Worm (Caenorhabditis elegans) whole organism, late embryonic: Measurements from ENCODE around the gene Y50E8A.12.

Experiments
- C08G9.2 ChIP-seq: sonication (generic microtip); optimal IDR thresholded peaks from 2 replicates; lab custom pipeline; 2016; ENCODE audit warnings: mild to moderate bottlenecking, missing genetic modification characterization, moderate library complexity, missing compliant biosample characterization
- C38D4.7 ChIP-seq: fragments of 200-800 bp; sonication (Bioruptor generic); optimal IDR thresholded peaks from 2 replicates; lab custom pipeline; 2018; ENCODE audit warnings: mild to moderate bottlenecking, missing genetic modification characterization, moderate library complexity, missing compliant biosample characterization
- ama-1 ChIP-seq: fragments of 150-350 bp; optimal IDR thresholded peaks from 2 replicates; lab custom pipeline; 2014
- ceh-14 ChIP-seq: sonication (generic microtip); optimal IDR thresholded peaks from 2 replicates; lab custom pipeline; 2016; ENCODE audit warnings: missing genotype, missing genetic modification characterization, missing compliant biosample characterization
- ceh-18 ChIP-seq: sonication (generic microtip); optimal IDR thresholded peaks from 2 replicates; lab custom pipeline; 2016; ENCODE audit warnings: missing genetic modification characterization, missing compliant biosample characterization
- ceh-19 ChIP-seq: fragments of 200-800 bp; sonication (Bioruptor generic); optimal IDR thresholded peaks from 2 replicates; lab custom pipeline; 2018; ENCODE audit warnings: mild to moderate bottlenecking, missing genetic modification characterization, missing compliant biosample characterization
- ceh-2 ChIP-seq: sonication (generic microtip); optimal IDR thresholded peaks from 2 replicates; lab custom pipeline; 2016; ENCODE audit warnings: missing genotype, missing genetic modification characterization, missing compliant biosample characterization
- ceh-24 ChIP-seq: sonication (generic microtip); optimal IDR thresholded peaks from 2 replicates; lab custom pipeline; 2016; ENCODE audit warnings: mild to moderate bottlenecking, missing genetic modification characterization, missing compliant biosample characterization
- ceh-30 ChIP-seq: fragments of 150-350 bp; optimal IDR thresholded peaks from 2 replicates; lab custom pipeline; 2014; ENCODE audit warnings: missing biosample characterization, missing genetic modification characterization
- ceh-31 ChIP-seq: sonication (generic microtip); optimal IDR thresholded peaks from 2 replicates; lab custom pipeline; 2016; ENCODE audit warnings: missing genetic modification characterization, missing compliant biosample characterization
- ceh-6 ChIP-seq: fragments of 200-800 bp; sonication (Bioruptor generic); optimal IDR thresholded peaks from 2 replicates; lab custom pipeline; 2018; ENCODE audit warnings: mild to moderate bottlenecking, missing genetic modification characterization, missing compliant biosample characterization
- che-1 ChIP-seq: sonication (generic microtip); optimal IDR thresholded peaks from 2 replicates; lab custom pipeline; 2016; ENCODE audit warnings: mild to moderate bottlenecking, missing genetic modification characterization, missing compliant biosample characterization
- dmd-4 ChIP-seq: sonication (generic microtip); optimal IDR thresholded peaks from 2 replicates; lab custom pipeline; 2016; ENCODE audit warnings: borderline replicate concordance, missing genetic modification characterization, missing compliant biosample characterization
- dve-1 ChIP-seq: sonication (generic microtip); optimal IDR thresholded peaks from 2 replicates; lab custom pipeline; 2017; ENCODE audit warnings: antibody characterized with exemption, mild to moderate bottlenecking, missing genetic modification characterization, missing compliant biosample characterization
- elt-4 ChIP-seq: sonication (generic microtip); optimal IDR thresholded peaks from 2 replicates; lab custom pipeline; 2016; ENCODE audit warnings: missing genetic modification characterization, missing compliant biosample characterization
- ets-4 ChIP-seq: sonication (generic microtip); optimal IDR thresholded peaks from 2 replicates; lab custom pipeline; 2016; ENCODE audit warnings: missing genetic modification characterization, missing compliant biosample characterization
- eyg-1 ChIP-seq: sonication (generic microtip); optimal IDR thresholded peaks from 2 replicates; lab custom pipeline; 2016; ENCODE audit warnings: missing genotype, missing genetic modification characterization, missing compliant biosample characterization
- fax-1 ChIP-seq: sonication (generic microtip); optimal IDR thresholded peaks from 2 replicates; lab custom pipeline; 2016; ENCODE audit warnings: missing genotype, missing genetic modification characterization, missing compliant biosample characterization
- fkh-10 ChIP-seq: fragments of 150-350 bp; optimal IDR thresholded peaks from 2 replicates; lab custom pipeline; 2014; ENCODE audit warnings: missing biosample characterization, missing genetic modification reagents, missing genetic modification characterization
- fkh-6 ChIP-seq: sonication (generic microtip); optimal IDR thresholded peaks from 2 replicates; lab custom pipeline; 2016; ENCODE audit warnings: missing genetic modification characterization, missing compliant biosample characterization
- gmeb-2 ChIP-seq: sonication (generic microtip); optimal IDR thresholded peaks from 2 replicates; lab custom pipeline; 2016; ENCODE audit warnings: missing genetic modification characterization, inconsistent platforms, missing compliant biosample characterization
- hlh-15 ChIP-seq: sonication (generic microtip); optimal IDR thresholded peaks from 2 replicates; lab custom pipeline; 2016; ENCODE audit warnings: missing genetic modification characterization, missing compliant biosample characterization
- hlh-30 ChIP-seq: sonication (generic microtip); optimal IDR thresholded peaks from 2 replicates; lab custom pipeline; 2017; ENCODE audit warnings: antibody characterized with exemption, missing genetic modification characterization, missing compliant biosample characterization; ENCODE audit not compliant: insufficient read depth
- hlh-6 ChIP-seq: sonication (generic microtip); optimal IDR thresholded peaks from 2 replicates; lab custom pipeline; 2016; ENCODE audit warnings: missing genotype, missing genetic modification characterization, missing compliant biosample characterization
- hlh-8 ChIP-seq: sonication (generic microtip); optimal IDR thresholded peaks from 2 replicates; lab custom pipeline; 2016; ENCODE audit warnings: missing genotype, missing genetic modification characterization, missing compliant biosample characterization
- lim-6 ChIP-seq: sonication (generic microtip); optimal IDR thresholded peaks from 2 replicates; lab custom pipeline; 2016; ENCODE audit warnings: missing genetic modification characterization, missing compliant biosample characterization
- lin-11 ChIP-seq: fragments of 200-800 bp; sonication (Bioruptor generic); optimal IDR thresholded peaks from 2 replicates; lab custom pipeline; 2018; ENCODE audit warnings: mild to moderate bottlenecking, missing genetic modification characterization, missing compliant biosample characterization
- madf-2 ChIP-seq: sonication (generic microtip); optimal IDR thresholded peaks from 2 replicates; lab custom pipeline; 2017; ENCODE audit warnings: missing genetic modification characterization, missing compliant biosample characterization
- mec-3 ChIP-seq: sonication (generic microtip); optimal IDR thresholded peaks from 2 replicates; lab custom pipeline; 2016; ENCODE audit warnings: borderline replicate concordance, missing genetic modification characterization, missing compliant biosample characterization
- nhr-11 ChIP-seq: fragments of 150-350 bp; optimal IDR thresholded peaks from 2 replicates; lab custom pipeline; 2014; ENCODE audit warnings: missing biosample characterization, missing genetic modification characterization
- npax-4 ChIP-seq: sonication (generic microtip); optimal IDR thresholded peaks from 2 replicates; lab custom pipeline; 2016; ENCODE audit warnings: missing genetic modification characterization, missing compliant biosample characterization
- pat-9 ChIP-seq: fragments of 200-800 bp; sonication (Bioruptor generic); optimal IDR thresholded peaks from 2 replicates; lab custom pipeline; 2018; ENCODE audit warnings: mild to moderate bottlenecking, missing genetic modification characterization, moderate library complexity, missing compliant biosample characterization
- pax-1 ChIP-seq: fragments of 150-350 bp; optimal IDR thresholded peaks from 2 replicates; lab custom pipeline; 2014; ENCODE audit warnings: missing biosample characterization, missing genetic modification characterization
- pha-2 ChIP-seq: sonication (generic microtip); optimal IDR thresholded peaks from 2 replicates; lab custom pipeline; 2017; ENCODE audit warnings: mild to moderate bottlenecking, missing genetic modification characterization, missing compliant biosample characterization
- pqm-1 ChIP-seq: sonication (generic microtip); optimal IDR thresholded peaks from 2 replicates; lab custom pipeline; 2016; ENCODE audit warnings: missing genetic modification characterization, missing compliant biosample characterization
- pros-1 ChIP-seq: fragments of 150-350 bp; optimal IDR thresholded peaks from 2 replicates; lab custom pipeline; 2014; ENCODE audit warnings: missing biosample characterization, missing genetic modification reagents, missing genetic modification characterization
- ref-2 ChIP-seq: sonication (generic microtip); optimal IDR thresholded peaks from 2 replicates; lab custom pipeline; 2016; ENCODE audit warnings: missing genetic modification characterization, missing compliant biosample characterization
- rnt-1 ChIP-seq: sonication (generic microtip); optimal IDR thresholded peaks from 2 replicates; lab custom pipeline; 2016; ENCODE audit warnings: missing genetic modification characterization, missing compliant biosample characterization
- syd-9 ChIP-seq: sonication (generic microtip); optimal IDR thresholded peaks from 2 replicates; lab custom pipeline; 2016; ENCODE audit warnings: mild to moderate bottlenecking, missing genetic modification characterization, moderate library complexity, missing compliant biosample characterization
- tbx-2 ChIP-seq: sonication (generic microtip); optimal IDR thresholded peaks from 2 replicates; lab custom pipeline; 2016; ENCODE audit warnings: missing genetic modification characterization, missing compliant biosample characterization
- unc-3 ChIP-seq, 2 experiments: fragments of 200-800 bp in 1 of 2; sonication (Bioruptor generic) in 1 of 2; sonication (generic microtip) in 1 of 2; conservative IDR thresholded peaks in 1 of 2; optimal IDR thresholded peaks in 1 of 2; 2 replicates each; pipeline versions ENCODE4 v1.3.6 to Lab custom; 2016 to 2022; ENCODE audit warnings: missing compliant biosample characterization in 2 of 2, missing genetic modification characterization in 2 of 2, missing genetic modification reagents in 1 of 2
- unc-42 ChIP-seq: sonication (generic microtip); optimal IDR thresholded peaks from 2 replicates; lab custom pipeline; 2016; ENCODE audit warnings: missing genotype, missing genetic modification characterization, missing compliant biosample characterization
- unc-55 ChIP-seq: sonication (generic microtip); optimal IDR thresholded peaks from 2 replicates; lab custom pipeline; 2017; ENCODE audit warnings: missing biosample characterization, missing genetic modification reagents, missing genetic modification characterization
- unc-86 ChIP-seq: sonication (generic microtip); optimal IDR thresholded peaks from 2 replicates; lab custom pipeline; 2016; ENCODE audit warnings: missing genetic modification characterization, missing compliant biosample characterization
- zip-5 ChIP-seq: sonication (generic microtip); optimal IDR thresholded peaks from 2 replicates; lab custom pipeline; 2016; ENCODE audit warnings: missing genetic modification characterization, missing compliant biosample characterization
- ztf-16 ChIP-seq: sonication (generic microtip); optimal IDR thresholded peaks from 2 replicates; lab custom pipeline; 2017; ENCODE audit warnings: missing genetic modification characterization, missing compliant biosample characterization

The Y50E8A.12 gene

ce11 chrV:14813566-14813965 lies 29.6 kb upstream of the Y50E8A.12 start:
- TF ChIP-seq che-1 (tag; lab: Kevin White, UChicago) (no peak), unc-3 (GFP tag; conservative IDR thresholded peaks at IDR 0.05; lab: Robert Waterston, UW) (no peak), unc-3 (tag; optimal IDR thresholded peaks at IDR 0.05; lab: Kevin White, UChicago) (no peak), ceh-2 (tag; lab: Kevin White, UChicago) (no peak), C38D4.7 (GFP tag; lab: Kevin White, UChicago) (no peak), hlh-30 (tag; lab: Kevin White, UChicago) (no peak), fkh-10 (GFP tag; lab: Kevin White, UChicago) (no peak), C08G9.2 (tag; lab: Kevin White, UChicago) (no peak), dmd-4 (no peak), elt-4 (tag; lab: Kevin White, UChicago) (no peak), ets-4 (tag; lab: Kevin White, UChicago) (no peak), pax-1 (tag; lab: Kevin White, UChicago) (no peak)

ce11 chrV:14806204-14806737 lies 22.3 kb upstream of the Y50E8A.12 start:
- TF ChIP-seq ref-2 (peak; percentile 27), hlh-15 (tag; lab: Kevin White, UChicago) (no peak), che-1 (tag; lab: Kevin White, UChicago) (no peak), ceh-30 (no peak), hlh-6 (no peak), rnt-1 (tag; lab: Kevin White, UChicago) (peak; percentile 53), nhr-11 (no peak), pax-1 (tag; lab: Kevin White, UChicago) (no peak), ceh-31 (tag; lab: Kevin White, UChicago) (peak; percentile 18), zip-5 (tag; lab: Kevin White, UChicago) (no peak), syd-9 (tag; lab: Kevin White, UChicago) (no peak), unc-55 (peak; percentile 26), lim-6 (no peak), hlh-30 (tag; lab: Kevin White, UChicago) (no peak), tbx-2 (peak; percentile 41), mec-3 (tag; lab: Kevin White, UChicago) (no peak), dve-1 (tag; lab: Kevin White, UChicago) (no peak), unc-42 (tag; lab: Kevin White, UChicago) (no peak), ama-1 (lab: Kevin White, UChicago) (no peak), elt-4 (tag; lab: Kevin White, UChicago) (no peak), fkh-6 (tag; lab: Kevin White, UChicago) (no peak), pat-9 (tag; lab: Kevin White, UChicago) (no peak), lin-11 (tag; lab: Kevin White, UChicago) (no peak), fax-1 (tag; lab: Kevin White, UChicago) (no peak), pros-1 (tag; lab: Kevin White, UChicago) (no peak), npax-4 (tag; lab: Kevin White, UChicago) (no peak), gmeb-2 (tag; lab: Kevin White, UChicago) (no peak), unc-86 (no peak), hlh-8 (no peak), eyg-1 (no peak), ceh-18 (no peak), pqm-1 (tag; lab: Kevin White, UChicago) (no peak), madf-2 (tag; lab: Kevin White, UChicago) (no peak), ceh-14 (tag; lab: Kevin White, UChicago) (no peak), ceh-2 (tag; lab: Kevin White, UChicago) (no peak), ztf-16 (no peak), pha-2 (tag; lab: Kevin White, UChicago) (no peak), ceh-19 (GFP tag; lab: Kevin White, UChicago) (no peak), ceh-24 (tag; lab: Kevin White, UChicago) (no peak), ceh-6 (GFP tag; lab: Kevin White, UChicago) (no peak)
